Worm (Caenorhabditis elegans): ENCODE measurements around the gene C50E3.5.

DNA sequence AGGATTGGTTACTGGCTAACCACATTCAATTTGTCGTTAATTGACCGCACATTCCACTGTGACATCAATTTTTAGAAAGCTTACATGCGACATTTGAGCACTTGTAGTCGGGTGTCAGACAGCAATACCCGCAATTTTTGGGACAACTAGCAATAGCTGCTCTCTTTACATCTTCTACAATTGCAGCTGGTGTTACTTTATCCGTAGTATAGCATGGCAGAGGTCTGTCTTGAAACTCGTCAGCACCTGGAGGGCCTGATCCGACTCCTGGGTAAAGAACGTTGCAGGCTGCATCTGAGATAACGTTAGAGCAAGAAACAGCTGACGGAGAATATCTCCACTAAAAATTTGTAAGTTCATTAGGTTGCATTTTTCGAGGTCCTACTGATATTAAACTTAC is 51.6 kb downstream of the C50E3.5 start:
- TF ChIP-seq ama-1 (optimal IDR thresholded peaks at IDR 0.05) (no peak), ama-1 (GFP tag; optimal IDR thresholded peaks at IDR 0.05) (no peak), ceh-27 (GFP tag; optimal IDR thresholded peaks at IDR 0.05) (no peak), him-1 (tag; optimal IDR thresholded peaks at IDR 0.05) (no peak), efl-1 (GFP tag; optimal IDR thresholded peaks at IDR 0.05) (no peak), zim-3 (tag; optimal IDR thresholded peaks at IDR 0.05) (no peak), lin-26 (GFP tag; IDR thresholded peaks at IDR 0.05) (no peak), athp-1 (tag; optimal IDR thresholded peaks at IDR 0.05) (no peak), snpc-4 (GFP tag; optimal IDR thresholded peaks at IDR 0.05) (no peak), snpc-4 (tag; optimal IDR thresholded peaks at IDR 0.05) (no peak), Y53G8AR.9 (GFP tag; conservative IDR thresholded peaks at IDR 0.05) (no peak), attf-6 (GFP tag; IDR thresholded peaks at IDR 0.05) (no peak)

Data from whole organism, young adult.